Worm (Caenorhabditis elegans) whole organism, L4 larva: ENCODE measurements around the gene T26H5.8.

Source experiments
- D1046.2 ChIP-seq: fragments of 200-800 bp; sonication (Bioruptor generic); IDR thresholded peaks from 2 replicates; pipeline ENCODE4 v1.3.6; 2022; ENCODE audit warnings: missing genetic modification characterization, missing compliant biosample characterization
- ZK546.5 ChIP-seq, 2 experiments: sonication (generic microtip); optimal IDR thresholded peaks; 2 replicates each; lab custom pipeline; 2017; ENCODE audit warnings: missing biosample characterization in 2 of 2, missing genetic modification characterization in 2 of 2
- aly-2 ChIP-seq: sonication (generic microtip); optimal IDR thresholded peaks from 2 replicates; lab custom pipeline; 2018; ENCODE audit warnings: missing biosample characterization, missing genetic modification characterization
- ceh-82 ChIP-seq: sonication (generic microtip); optimal IDR thresholded peaks from 2 replicates; lab custom pipeline; 2017; ENCODE audit warnings: missing biosample characterization, missing genetic modification characterization
- daf-8 ChIP-seq: fragments of 200-800 bp; sonication (Bioruptor generic); IDR thresholded peaks from 2 replicates; pipeline ENCODE4 v1.3.6; 2022; ENCODE audit warnings: missing genetic modification characterization, missing compliant biosample characterization
- dpl-1 ChIP-seq: fragments of 150-350 bp; optimal IDR thresholded peaks from 2 replicates; lab custom pipeline; 2014; ENCODE audit warnings: missing biosample characterization, missing genetic modification reagents, missing genetic modification characterization
- gei-8 ChIP-seq: fragments of 200-800 bp; sonication (Bioruptor generic); optimal IDR thresholded peaks from 2 replicates; lab custom pipeline; 2018; ENCODE audit warnings: mild to moderate bottlenecking, missing genetic modification characterization, missing compliant biosample characterization
- hmg-1.1 ChIP-seq: fragments of 200-800 bp; sonication (Bioruptor generic); IDR thresholded peaks from 2 replicates; pipeline ENCODE4 v1.3.6; 2022; ENCODE audit warnings: missing genetic modification reagents, missing genetic modification characterization, missing compliant biosample characterization
- nhr-25 ChIP-seq: sonication (generic microtip); optimal IDR thresholded peaks from 2 replicates; lab custom pipeline; 2017; ENCODE audit warnings: missing genetic modification characterization, mild to moderate bottlenecking, missing compliant biosample characterization, antibody characterized with exemption, moderate library complexity, borderline replicate concordance; ENCODE audit not compliant: insufficient read depth
- pha-4 ChIP-seq, 2 experiments: fragments of 150-350 bp in 1 of 2; fragments of 200-800 bp in 1 of 2; sonication (Bioruptor generic) in 1 of 2; IDR thresholded peaks in 1 of 2; optimal IDR thresholded peaks in 1 of 2; 2 replicates each; pipeline versions ENCODE4 v1.3.6 to Lab custom; 2014 to 2022; ENCODE audit warnings: missing genetic modification characterization in 2 of 2, missing genetic modification reagents in 2 of 2, missing biosample characterization in 1 of 2, missing compliant biosample characterization in 1 of 2
- snpc-4 ChIP-seq: fragments of 150-350 bp; optimal IDR thresholded peaks from 2 replicates; lab custom pipeline; 2014; ENCODE audit warnings: missing biosample characterization, missing genetic modification characterization
- unc-62 ChIP-seq, 3 experiments: fragments of 150-350 bp in 1 of 3; sonication (generic microtip); optimal IDR thresholded peaks in 2 of 3; peaks in 1 of 3; 1 replicate in 1 of 3; 2 replicates in 2 of 3; lab custom pipeline; 2014 to 2017; ENCODE audit warnings: missing biosample characterization in 3 of 3, missing genetic modification characterization in 3 of 3, missing genetic modification reagents in 3 of 3, missing genotype in 1 of 3
- zag-1 ChIP-seq: fragments of 150-350 bp; optimal IDR thresholded peaks from 2 replicates; lab custom pipeline; 2014; ENCODE audit warnings: missing biosample characterization, missing genetic modification characterization

DNA sequence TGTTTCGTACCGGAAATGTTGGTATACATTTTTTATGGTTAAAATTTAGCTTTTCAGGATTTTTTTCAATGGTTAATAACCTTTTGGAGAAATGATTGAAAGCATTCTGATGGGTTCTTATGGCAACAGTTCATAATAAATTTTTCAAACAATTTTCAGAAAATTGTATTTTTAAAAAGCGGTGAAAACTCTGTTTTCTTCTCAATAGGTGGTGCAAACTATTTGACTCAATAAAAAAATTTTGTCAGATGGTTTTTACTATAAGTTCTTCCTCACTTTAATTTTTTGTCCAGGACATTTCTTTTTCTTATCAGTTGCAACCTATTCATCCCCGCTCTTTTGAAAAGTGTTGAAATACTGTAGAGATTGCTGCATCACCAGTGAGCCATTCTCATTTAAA lies 16.3 kb upstream of the T26H5.8 start, which contains the start of gene T26H5.14:
- no peak for TF ChIP-seq ceh-82 (tag; lab: Kevin White, UChicago)
- no peak for TF ChIP-seq unc-62 (GFP tag; optimal IDR thresholded peaks at IDR 0.05 in 1 of 2; lab: Kevin White, UChicago)
- no peak for TF ChIP-seq unc-62 (tag; optimal IDR thresholded peaks at IDR 0.05; lab: Kevin White, UChicago)
- no peak for TF ChIP-seq aly-2 (tag; lab: Kevin White, UChicago)
- no peak for TF ChIP-seq zag-1 (tag; lab: Kevin White, UChicago)
- no peak for TF ChIP-seq ZK546.5 (tag; optimal IDR thresholded peaks at IDR 0.05; lab: Kevin White, UChicago)
- TF ChIP-seq snpc-4: no peak
- no peak for TF ChIP-seq pha-4 (GFP tag; IDR thresholded peaks at IDR 0.05; lab: Robert Waterston, UW)
- TF ChIP-seq pha-4 (tag; optimal IDR thresholded peaks at IDR 0.05; lab: Kevin White, UChicago): no peak
- TF ChIP-seq nhr-25 (tag; lab: Kevin White, UChicago): no peak
- no peak for TF ChIP-seq hmg-1.1 (GFP tag; lab: Robert Waterston, UW)
- TF ChIP-seq dpl-1 (GFP tag; lab: Kevin White, UChicago): no peak
- no peak for TF ChIP-seq D1046.2 (GFP tag; lab: Robert Waterston, UW)
- TF ChIP-seq daf-8 (GFP tag; lab: Robert Waterston, UW): no peak
- TF ChIP-seq gei-8 (GFP tag; lab: Kevin White, UChicago): no peak
